Worm (Caenorhabditis elegans): ENCODE results near the gene lntl-1.

lntl-1 gene

DNA sequence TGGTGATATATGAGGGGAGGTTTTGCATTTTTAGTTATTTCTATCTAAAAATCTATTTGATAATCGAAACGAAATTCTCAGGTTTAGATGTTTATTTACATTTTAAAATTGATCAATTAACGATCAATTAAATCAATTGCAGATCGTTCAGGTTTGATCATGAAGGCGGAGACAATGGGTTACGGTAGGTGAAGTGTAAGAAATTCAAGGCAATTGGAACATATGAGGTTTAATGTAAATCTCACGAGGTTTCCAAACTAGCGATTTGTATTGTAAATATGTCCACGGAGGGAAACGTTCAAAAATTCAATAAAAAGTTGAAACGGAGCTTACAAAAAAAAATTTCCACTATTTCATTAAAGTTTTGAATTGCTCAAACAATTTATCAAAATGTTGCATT, 27.4 kb downstream of the lntl-1 start:
- TF ChIP-seq ahr-1 (tag; optimal IDR thresholded peaks at IDR 0.05) (no peak), hlh-6 (tag; optimal IDR thresholded peaks at IDR 0.05) (no peak), lim-6 (tag; optimal IDR thresholded peaks at IDR 0.05) (no peak), pqm-1 (tag; optimal IDR thresholded peaks at IDR 0.05) (no peak), nfya-1 (tag; optimal IDR thresholded peaks at IDR 0.05) (no peak), syd-9 (tag; optimal IDR thresholded peaks at IDR 0.05) (no peak), ceh-22 (tag; optimal IDR thresholded peaks at IDR 0.05) (no peak), hlh-30 (tag; optimal IDR thresholded peaks at IDR 0.05; ENCODE audit: insufficient read depth) (no peak), sdc-2 (tag; optimal IDR thresholded peaks at IDR 0.05) (no peak), unc-86 (tag; optimal IDR thresholded peaks at IDR 0.05) (no peak), C38D4.7 (GFP tag; optimal IDR thresholded peaks at IDR 0.05) (no peak)

DNA sequence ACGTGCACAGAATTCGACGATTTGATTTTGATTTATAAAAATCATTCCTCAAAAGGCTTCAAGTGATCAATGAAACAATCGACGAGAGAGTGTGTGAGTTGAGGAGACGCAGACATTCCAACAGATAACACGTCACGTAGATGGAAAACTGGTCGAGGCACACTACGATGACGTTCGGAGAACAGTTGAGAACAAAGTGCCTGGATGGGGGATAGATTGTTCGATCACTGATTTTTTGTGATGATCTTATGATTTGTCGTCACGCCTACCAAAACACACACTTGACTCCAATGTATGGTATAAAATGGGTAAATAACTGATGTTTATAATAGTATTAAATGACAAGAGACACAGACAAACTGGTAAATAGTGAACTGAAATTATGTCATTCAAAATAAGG, 28.6 kb downstream of the lntl-1 start:
- TF ChIP-seq nhr-11 (tag; optimal IDR thresholded peaks at IDR 0.05): no peak
- TF ChIP-seq syd-9 (tag; optimal IDR thresholded peaks at IDR 0.05): no peak

DNA sequence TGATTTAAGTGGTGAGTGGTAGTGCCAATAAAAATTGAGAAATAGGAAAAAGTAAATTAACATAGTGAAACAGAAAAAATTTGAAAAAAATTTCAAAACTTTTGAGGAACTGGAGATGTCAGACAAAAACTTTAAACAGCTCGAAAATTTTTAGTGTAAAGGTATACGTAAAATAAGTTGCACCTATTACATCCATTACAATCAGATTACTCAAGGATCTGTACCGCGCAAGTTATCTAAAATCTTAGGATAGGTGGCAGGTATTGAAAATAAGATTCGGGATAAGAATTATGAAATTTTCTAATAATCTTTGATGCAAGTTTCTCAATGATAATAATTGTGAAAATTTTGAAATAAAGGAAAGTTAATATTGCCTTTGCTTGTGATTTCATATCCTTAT, 40.1 kb downstream of the lntl-1 start:
- no peak for TF ChIP-seq C38D4.7 (GFP tag; optimal IDR thresholded peaks at IDR 0.05)
- no peak for TF ChIP-seq unc-42 (tag; optimal IDR thresholded peaks at IDR 0.05)
- TF ChIP-seq C08G9.2 (tag; optimal IDR thresholded peaks at IDR 0.05): no peak
- no peak for TF ChIP-seq unc-55 (GFP tag; optimal IDR thresholded peaks at IDR 0.05)
- no peak for TF ChIP-seq che-1 (tag; optimal IDR thresholded peaks at IDR 0.05)
- TF ChIP-seq ceh-24 (tag; optimal IDR thresholded peaks at IDR 0.05): no peak
- no peak for TF ChIP-seq eyg-1 (tag; optimal IDR thresholded peaks at IDR 0.05)

DNA sequence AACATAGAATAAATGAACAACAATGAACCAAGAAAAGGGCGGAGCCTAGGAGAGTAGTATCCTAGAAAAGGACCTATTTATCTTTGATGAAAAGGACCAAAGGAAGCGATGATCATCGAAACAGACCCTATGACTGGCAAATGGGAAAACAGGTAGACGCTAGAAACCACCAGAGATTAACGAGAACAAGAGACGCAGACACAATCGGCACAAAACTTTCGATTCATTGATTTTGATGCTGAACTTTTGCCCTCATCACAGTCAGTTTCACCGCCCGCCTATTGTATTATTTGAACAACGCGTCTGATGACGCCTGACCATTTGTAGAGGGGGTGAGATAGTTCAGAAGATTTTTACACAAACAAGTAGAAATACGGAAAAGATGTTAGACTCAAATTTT, 41.2 kb downstream of the lntl-1 start:
- no peak for TF ChIP-seq unc-3 (GFP tag; conservative IDR thresholded peaks at IDR 0.05)
- no peak for TF ChIP-seq unc-3 (tag; optimal IDR thresholded peaks at IDR 0.05)
- no peak for TF ChIP-seq sox-2 (GFP tag; IDR thresholded peaks at IDR 0.05)
- no peak for TF ChIP-seq ceh-22 (tag; optimal IDR thresholded peaks at IDR 0.05)
- no peak for TF ChIP-seq ceh-24 (tag; optimal IDR thresholded peaks at IDR 0.05)

DNA sequence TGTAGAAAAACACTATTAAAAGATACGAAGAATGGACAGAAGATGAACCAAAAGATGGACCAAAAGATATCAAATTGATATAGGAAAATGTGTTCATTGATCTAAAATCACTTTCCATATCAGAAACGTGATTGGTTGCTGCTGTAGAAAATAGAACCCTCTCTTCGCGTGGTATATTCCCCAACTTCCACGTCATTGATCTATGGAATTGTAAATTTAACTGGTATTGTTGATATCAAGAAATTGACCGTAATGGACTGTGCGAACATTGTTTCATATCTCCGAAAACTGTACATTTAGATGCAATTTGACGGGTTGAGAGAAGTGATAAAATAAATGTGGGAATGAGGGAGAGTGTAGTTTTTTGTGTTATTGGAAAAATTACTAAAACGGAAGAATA, 42.5 kb downstream of the lntl-1 start:
- TF ChIP-seq ceh-34 (tag; optimal IDR thresholded peaks at IDR 0.05): no peak
- TF ChIP-seq ceh-22 (tag; optimal IDR thresholded peaks at IDR 0.05): no peak
- TF ChIP-seq nhr-11 (tag; optimal IDR thresholded peaks at IDR 0.05): no peak
- no peak for TF ChIP-seq ahr-1 (tag; optimal IDR thresholded peaks at IDR 0.05)
- TF ChIP-seq dve-1 (tag; optimal IDR thresholded peaks at IDR 0.05): no peak
- TF ChIP-seq ama-1 (optimal IDR thresholded peaks at IDR 0.05): no peak
- TF ChIP-seq fkh-10 (GFP tag; optimal IDR thresholded peaks at IDR 0.05): no peak
- TF ChIP-seq npax-4 (tag; optimal IDR thresholded peaks at IDR 0.05): no peak
- TF ChIP-seq pqm-1 (tag; optimal IDR thresholded peaks at IDR 0.05): no peak
- TF ChIP-seq ceh-30 (tag; optimal IDR thresholded peaks at IDR 0.05): no peak
- no peak for TF ChIP-seq hlh-13 (GFP tag; optimal IDR thresholded peaks at IDR 0.05)
- no peak for TF ChIP-seq rnt-1 (tag; optimal IDR thresholded peaks at IDR 0.05)
- no peak for TF ChIP-seq fax-1 (tag; optimal IDR thresholded peaks at IDR 0.05)
- TF ChIP-seq unc-86 (tag; optimal IDR thresholded peaks at IDR 0.05): no peak

DNA sequence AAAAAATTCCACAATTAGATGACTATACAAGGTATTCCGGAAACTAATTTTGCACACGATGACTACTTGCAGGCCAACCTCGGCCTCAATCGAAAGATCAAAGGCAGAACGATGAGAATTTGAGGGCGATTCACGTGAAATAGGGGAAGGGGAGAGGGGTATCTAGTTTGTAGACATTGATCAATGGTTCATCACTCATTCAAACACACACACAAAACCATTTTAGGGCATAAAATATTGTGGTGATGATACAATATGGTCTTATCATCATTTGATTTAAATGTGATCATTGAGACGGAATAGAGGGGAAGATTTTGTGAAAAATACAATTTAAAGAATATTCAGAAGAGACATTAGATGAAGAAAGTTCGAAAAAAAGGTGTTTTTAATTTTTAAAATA, 44.1 kb downstream of the lntl-1 start:
- TF ChIP-seq ttx-3 (tag; optimal IDR thresholded peaks at IDR 0.05): no peak
- no peak for TF ChIP-seq pqm-1 (tag; optimal IDR thresholded peaks at IDR 0.05)
- no peak for TF ChIP-seq C08G9.2 (tag; optimal IDR thresholded peaks at IDR 0.05)
